Fruit fly (Drosophila melanogaster) whole organism, embryonic: Measurements from ENCODE around the gene Actn.

Experiments
- Adf1 ChIP-seq: fragments of 200-800 bp; sonication (Bioruptor generic); IDR thresholded peaks from 2 replicates; pipeline ENCODE4 v1.3.6; 2022; ENCODE audit warnings: missing biosample characterization, missing genetic modification characterization
- Aef1 ChIP-seq: fragments of 200-800 bp; sonication (Bioruptor generic); IDR thresholded peaks from 3 replicates; pipeline ENCODE4 v1.3.6; 2022; ENCODE audit warnings: missing biosample characterization, missing genetic modification characterization
- Blimp-1 ChIP-seq: fragments of 200-800 bp; sonication (Bioruptor generic); optimal IDR thresholded peaks from 3 replicates; lab custom pipeline; 2018; ENCODE audit warnings: missing biosample characterization, missing genetic modification characterization, mild to moderate bottlenecking, moderate library complexity, missing genetic modification reagents
- C15 ChIP-seq: fragments of 200-800 bp; sonication (Bioruptor generic); IDR thresholded peaks from 3 replicates; pipeline ENCODE4 v1.3.6; 2022; ENCODE audit warnings: missing biosample characterization, missing genetic modification characterization
- CG1024 ChIP-seq: fragments of 200-800 bp; sonication (Bioruptor generic); IDR thresholded peaks from 2 replicates; pipeline ENCODE4 v1.3.6; 2022; ENCODE audit warnings: missing biosample characterization, missing genetic modification characterization
- CG10366 ChIP-seq: fragments of 200-800 bp; sonication (Bioruptor generic); IDR thresholded peaks from 2 replicates; pipeline ENCODE4 v1.3.6; 2022; ENCODE audit warnings: missing biosample characterization, missing genetic modification characterization
- CG11093 ChIP-seq: fragments of 200-800 bp; sonication (Bioruptor generic); IDR thresholded peaks from 3 replicates; pipeline ENCODE4 v1.3.6; 2022; ENCODE audit warnings: missing biosample characterization, missing genetic modification characterization
- CG11504 ChIP-seq: fragments of 200-800 bp; sonication (Bioruptor generic); optimal IDR thresholded peaks from 3 replicates; lab custom pipeline; 2019; ENCODE audit warnings: missing biosample characterization, mild to moderate bottlenecking, missing genetic modification characterization, moderate library complexity
- CG11723 ChIP-seq: fragments of 200-800 bp; sonication (Bioruptor generic); optimal IDR thresholded peaks from 2 replicates; lab custom pipeline; 2017; ENCODE audit warnings: missing biosample characterization, mild to moderate bottlenecking, missing genetic modification characterization
- CG12236 ChIP-seq: fragments of 200-800 bp; sonication (Bioruptor generic); optimal IDR thresholded peaks from 2 replicates; lab custom pipeline; 2016; ENCODE audit warnings: missing biosample characterization, missing genetic modification characterization
- CG1233 ChIP-seq: fragments of 200-800 bp; sonication (Bioruptor generic); optimal IDR thresholded peaks from 4 replicates; lab custom pipeline; 2018; ENCODE audit warnings: missing biosample characterization, mild to moderate bottlenecking, missing genetic modification characterization
- CG12769 ChIP-seq: fragments of 200-800 bp; sonication (Bioruptor generic); optimal IDR thresholded peaks from 2 replicates; lab custom pipeline; 2019; ENCODE audit warnings: missing biosample characterization, mild to moderate bottlenecking, missing genetic modification characterization, moderate library complexity
- CG13287 ChIP-seq: fragments of 200-800 bp; sonication (Bioruptor generic); IDR thresholded peaks from 2 replicates; pipeline ENCODE4 v1.3.6; 2022; ENCODE audit warnings: missing biosample characterization, missing genetic modification characterization; ENCODE audit not compliant: partially characterized antibody
- CG17912 ChIP-seq: fragments of 200-800 bp; sonication (Bioruptor generic); optimal IDR thresholded peaks from 2 replicates; lab custom pipeline; 2018; ENCODE audit warnings: missing biosample characterization, mild to moderate bottlenecking, missing genetic modification characterization
- CG2129 ChIP-seq: fragments of 200-800 bp; sonication (Bioruptor generic); IDR thresholded peaks from 2 replicates; pipeline ENCODE4 v1.3.6; 2022; ENCODE audit warnings: missing biosample characterization, missing genetic modification characterization; ENCODE audit not compliant: partially characterized antibody
- CG2202 ChIP-seq: fragments of 200-800 bp; sonication (Bioruptor generic); optimal IDR thresholded peaks from 2 replicates; lab custom pipeline; 2018; ENCODE audit warnings: missing biosample characterization, mild to moderate bottlenecking, missing genetic modification characterization
- CG31365 ChIP-seq: fragments of 200-800 bp; sonication (Bioruptor generic); optimal IDR thresholded peaks from 2 replicates; lab custom pipeline; 2018; ENCODE audit warnings: missing biosample characterization, mild to moderate bottlenecking, missing genetic modification characterization
- CG42726 ChIP-seq: fragments of 200-800 bp; sonication (Bioruptor generic); IDR thresholded peaks from 2 replicates; pipeline ENCODE4 v1.3.6; 2022; ENCODE audit warnings: missing biosample characterization, missing genetic modification characterization; ENCODE audit not compliant: partially characterized antibody
- CG4282 ChIP-seq: fragments of 200-800 bp; sonication (Bioruptor generic); optimal IDR thresholded peaks from 2 replicates; lab custom pipeline; 2016; ENCODE audit warnings: missing biosample characterization, missing genetic modification characterization
- CG4617 ChIP-seq: fragments of 200-800 bp; sonication (Bioruptor generic); optimal IDR thresholded peaks from 3 replicates; lab custom pipeline; 2016; ENCODE audit warnings: missing biosample characterization, missing genetic modification characterization, borderline replicate concordance
- CG6254 ChIP-seq: fragments of 200-800 bp; sonication (Bioruptor generic); optimal IDR thresholded peaks from 3 replicates; lab custom pipeline; 2017; ENCODE audit warnings: mild to moderate bottlenecking, missing biosample characterization, missing genetic modification reagents, missing genetic modification characterization
- CG6791 ChIP-seq: fragments of 200-800 bp; sonication (Bioruptor generic); IDR thresholded peaks from 3 replicates; pipeline ENCODE4 v1.3.6; 2022; ENCODE audit warnings: missing biosample characterization, missing genetic modification characterization; ENCODE audit not compliant: partially characterized antibody
- CG6854 ChIP-seq: fragments of 200-800 bp; sonication (Bioruptor generic); optimal IDR thresholded peaks from 3 replicates; lab custom pipeline; 2017; ENCODE audit warnings: missing biosample characterization, mild to moderate bottlenecking, missing genetic modification characterization
- CG7963 ChIP-seq: fragments of 200-800 bp; sonication (Bioruptor generic); IDR thresholded peaks from 3 replicates; pipeline ENCODE4 v1.3.6; 2022; ENCODE audit warnings: missing biosample characterization, missing genetic modification characterization; ENCODE audit not compliant: partially characterized antibody
- CG9215 ChIP-seq: fragments of 200-800 bp; sonication (Bioruptor generic); IDR thresholded peaks from 2 replicates; pipeline ENCODE4 v1.3.6; 2022; ENCODE audit warnings: missing biosample characterization, missing genetic modification characterization
- CG9817 ChIP-seq: fragments of 200-800 bp; sonication (Bioruptor generic); optimal IDR thresholded peaks from 2 replicates; lab custom pipeline; 2018; ENCODE audit warnings: missing biosample characterization, mild to moderate bottlenecking, missing genetic modification characterization, moderate library complexity
- CkIIα-i1 ChIP-seq: fragments of 200-800 bp; sonication (Bioruptor generic); IDR thresholded peaks from 2 replicates; pipeline ENCODE4 v1.3.6; 2022; ENCODE audit warnings: missing biosample characterization, missing genetic modification characterization
- D19A ChIP-seq: fragments of 200-800 bp; optimal IDR thresholded peaks from 3 replicates; lab custom pipeline; 2019; ENCODE audit warnings: missing biosample characterization, mild to moderate bottlenecking, missing genetic modification characterization, moderate library complexity
- Dad ChIP-seq: fragments of 200-800 bp; sonication (Bioruptor generic); optimal IDR thresholded peaks from 3 replicates; lab custom pipeline; 2016; ENCODE audit warnings: missing biosample characterization, missing genetic modification characterization
- Dip2 ChIP-seq: fragments of 200-800 bp; sonication (Bioruptor generic); IDR thresholded peaks from 2 replicates; pipeline ENCODE4 v1.3.6; 2022; ENCODE audit warnings: missing biosample characterization, missing genetic modification characterization
- H15 ChIP-seq: fragments of 200-800 bp; sonication (Bioruptor generic); IDR thresholded peaks from 3 replicates; pipeline ENCODE4 v1.3.6; 2022; ENCODE audit warnings: missing biosample characterization, missing genetic modification characterization
- Hey ChIP-seq: fragments of 200-800 bp; sonication (Bioruptor generic); optimal IDR thresholded peaks from 3 replicates; lab custom pipeline; 2018; ENCODE audit warnings: missing biosample characterization, mild to moderate bottlenecking, missing genetic modification characterization
- HmgD ChIP-seq: fragments of 200-800 bp; sonication (Bioruptor generic); optimal IDR thresholded peaks from 3 replicates; lab custom pipeline; 2016; ENCODE audit warnings: missing biosample characterization, missing genetic modification characterization
- Lim3 ChIP-seq: fragments of 200-800 bp; sonication (Bioruptor generic); IDR thresholded peaks from 2 replicates; pipeline ENCODE4 v1.3.6; 2022; ENCODE audit warnings: missing biosample characterization, missing genetic modification characterization
- Mes4 ChIP-seq: fragments of 200-800 bp; sonication (Bioruptor generic); optimal IDR thresholded peaks from 2 replicates; lab custom pipeline; 2016; ENCODE audit warnings: missing biosample characterization, missing genetic modification characterization
- Usf ChIP-seq: fragments of 200-800 bp; sonication (Bioruptor generic); optimal IDR thresholded peaks from 2 replicates; lab custom pipeline; 2017; ENCODE audit warnings: missing genotype, missing biosample characterization, missing genetic modification characterization
- br ChIP-seq: fragments of >200 bp; optimal IDR thresholded peaks from 2 replicates; lab custom pipeline; 2017
- cad ChIP-seq: fragments of >200 bp; optimal IDR thresholded peaks from 2 replicates; lab custom pipeline; 2017; ENCODE audit warnings: missing biosample characterization, missing genetic modification characterization
- dimm ChIP-seq: fragments of 200-800 bp; sonication (Bioruptor generic); IDR thresholded peaks from 2 replicates; pipeline ENCODE4 v1.3.6; 2022; ENCODE audit warnings: missing biosample characterization, missing genetic modification characterization
- dm ChIP-seq: fragments of 200-800 bp; sonication (Bioruptor generic); optimal IDR thresholded peaks from 3 replicates; lab custom pipeline; 2016; ENCODE audit warnings: missing biosample characterization, missing genetic modification characterization
- dpn ChIP-seq, 2 experiments: fragments of 200-800 bp; sonication (Bioruptor generic); optimal IDR thresholded peaks; 3 replicates each; lab custom pipeline; 2016; ENCODE audit warnings: missing biosample characterization in 2 of 2, missing genetic modification characterization in 2 of 2
- en ChIP-seq: fragments of 200-800 bp; sonication (Bioruptor generic); optimal IDR thresholded peaks from 2 replicates; lab custom pipeline; 2016; ENCODE audit warnings: missing biosample characterization, missing genetic modification characterization
- esg ChIP-seq: fragments of 200-800 bp; sonication (Bioruptor generic); conservative IDR thresholded peaks from 2 replicates; pipeline ENCODE4 v1.3.6; 2022; ENCODE audit warnings: missing biosample characterization, missing genetic modification characterization
- fd96Cb ChIP-seq: fragments of 200-800 bp; sonication (Bioruptor generic); optimal IDR thresholded peaks from 2 replicates; lab custom pipeline; 2018; ENCODE audit warnings: missing biosample characterization, mild to moderate bottlenecking, missing genetic modification characterization, moderate library complexity
- fru ChIP-seq: fragments of >200 bp; optimal IDR thresholded peaks from 2 replicates; lab custom pipeline; 2017
- grn ChIP-seq: fragments of 200-800 bp; sonication (Bioruptor generic); optimal IDR thresholded peaks from 3 replicates; lab custom pipeline; 2017; ENCODE audit warnings: missing biosample characterization, missing genetic modification characterization
- jigr1 ChIP-seq: fragments of 200-800 bp; sonication (Bioruptor generic); IDR thresholded peaks from 3 replicates; pipeline ENCODE4 v1.3.6; 2022; ENCODE audit warnings: missing biosample characterization, missing genetic modification characterization
- knrl ChIP-seq: fragments of 200-800 bp; sonication (Bioruptor generic); IDR thresholded peaks from 3 replicates; pipeline ENCODE4 v1.3.6; 2022; ENCODE audit warnings: missing biosample characterization, missing genetic modification characterization; ENCODE audit not compliant: partially characterized antibody
- org-1 ChIP-seq: fragments of 200-800 bp; sonication (Bioruptor generic); optimal IDR thresholded peaks from 2 replicates; lab custom pipeline; 2017; ENCODE audit warnings: missing biosample characterization, missing genetic modification characterization
- tio ChIP-seq: fragments of 200-800 bp; sonication (Bioruptor generic); optimal IDR thresholded peaks from 2 replicates; lab custom pipeline; 2017; ENCODE audit warnings: missing biosample characterization, missing genetic modification characterization, inconsistent platforms
- twi ChIP-seq: fragments of 200-800 bp; optimal IDR thresholded peaks from 2 replicates; lab custom pipeline; 2019; ENCODE audit warnings: missing biosample characterization, mild to moderate bottlenecking, missing genetic modification characterization, moderate library complexity

The Actn gene

DNA sequence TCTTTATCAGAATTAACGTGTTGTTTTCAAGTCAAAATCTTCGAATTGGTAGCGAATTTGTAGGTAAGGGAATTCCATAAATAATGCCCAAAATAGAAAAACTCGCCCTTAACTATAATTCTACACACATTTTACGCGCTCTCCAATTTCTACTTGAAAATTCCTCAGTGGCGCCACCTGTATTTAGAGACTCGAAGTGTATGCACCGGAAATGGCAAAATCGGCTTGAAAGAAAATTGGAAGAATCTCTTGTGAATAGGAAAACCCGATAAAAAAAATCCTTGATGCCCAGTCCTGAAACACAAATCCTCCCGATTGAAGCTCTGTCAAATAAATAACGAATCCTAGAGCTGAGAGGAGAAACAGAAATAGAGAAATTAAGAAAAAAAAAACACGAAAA is 36.3 kb downstream of the Actn start (continued):
- TF ChIP-seq Blimp-1 (GFP tag; lab: Kevin White, UChicago) (peak; percentile 47), CG11093 (no peak), D19A (tag; lab: Kevin White, UChicago) (peak; percentile 56), jigr1 (GFP tag; lab: Robert Waterston, UW) (no peak), twi (tag; lab: Kevin White, UChicago) (peak; percentile 35), CG6254 (GFP tag; lab: Kevin White, UChicago) (peak; percentile 64), CG10366 (peak; percentile 41; the same call in 1 of the 2 replicates), CG1024 (GFP tag; lab: Robert Waterston, UW) (0 out of 2 replicates have a peak, but pooled peaks have one; percentile 26), CG9215 (no peak), CG2202 (peak; percentile 50), CG2129 (no peak), dpn (GFP tag; optimal IDR thresholded peaks at IDR 0.05; lab: Kevin White, UChicago) (peak; percentile 59 to 73), Usf (GFP tag; lab: Kevin White, UChicago) (no peak), tio (GFP tag; lab: Kevin White, UChicago) (no peak), br (lab: Kevin White, UChicago) (no peak), fd96Cb (tag; lab: Kevin White, UChicago) (peak; percentile 8), CG6854 (GFP tag; lab: Kevin White, UChicago) (peak; percentile 69), Aef1 (0 out of 3 replicates have a peak, but pooled peaks have one; percentile 19), CkIIα-i1 (no peak), CG9817 (tag; lab: Kevin White, UChicago) (peak; percentile 61), CG42726 (no peak), CG12769 (no peak), dm (GFP tag; lab: Kevin White, UChicago) (peak; percentile 60), CG6791 (GFP tag; lab: Robert Waterston, UW) (0 out of 3 replicates have a peak, but pooled peaks have one; percentile 23), CG4617 (GFP tag; lab: Kevin White, UChicago) (no peak), CG17912 (peak; percentile 92), esg (GFP tag; lab: Robert Waterston, UW) (no peak), Dip2 (GFP tag; lab: Robert Waterston, UW) (peak; percentile 90), org-1 (GFP tag; lab: Kevin White, UChicago) (no peak), HmgD (peak; percentile 48), CG7963 (GFP tag; lab: Robert Waterston, UW) (0 out of 3 replicates have a peak, but pooled peaks have one; percentile 17), dimm (no peak), CG11723 (GFP tag; lab: Kevin White, UChicago) (peak; percentile 45), en (GFP tag; lab: Kevin White, UChicago) (peak; percentile 68), grn (GFP tag; lab: Kevin White, UChicago) (no peak), Mes4 (GFP tag; lab: Kevin White, UChicago) (peak; percentile 77), CG11504 (no peak), Hey (tag; lab: Kevin White, UChicago) (peak; percentile 27), CG12236 (peak; percentile 66), CG31365 (tag; lab: Kevin White, UChicago) (peak; percentile 55), C15 (GFP tag; lab: Robert Waterston, UW) (no peak), fru (lab: Kevin White, UChicago) (no peak), cad (no peak), CG4282 (GFP tag; lab: Kevin White, UChicago) (no peak), knrl (no peak), CG1233 (peak; percentile 75), Adf1 (GFP tag; lab: Robert Waterston, UW) (peak; percentile 11; the same call in 1 of the 2 replicates), CG13287 (GFP tag; lab: Robert Waterston, UW) (0 out of 2 replicates have a peak, but pooled peaks have one; percentile 7), H15 (GFP tag; lab: Robert Waterston, UW) (0 out of 3 replicates have a peak, but pooled peaks have one; percentile 30), Dad (GFP tag; lab: Kevin White, UChicago) (peak; percentile 35), Lim3 (GFP tag; lab: Robert Waterston, UW) (no peak)
